Worm (Caenorhabditis elegans) whole organism, late embryonic: ENCODE results near the gene wago-5.

Source experiments
- C08G9.2 ChIP-seq: sonication (generic microtip); optimal IDR thresholded peaks from 2 replicates; lab custom pipeline; 2016; ENCODE audit warnings: mild to moderate bottlenecking, missing genetic modification characterization, moderate library complexity, missing compliant biosample characterization
- C38D4.7 ChIP-seq: fragments of 200-800 bp; sonication (Bioruptor generic); optimal IDR thresholded peaks from 2 replicates; lab custom pipeline; 2018; ENCODE audit warnings: mild to moderate bottlenecking, missing genetic modification characterization, moderate library complexity, missing compliant biosample characterization
- F13H6.1 ChIP-seq: sonication (generic microtip); optimal IDR thresholded peaks from 2 replicates; lab custom pipeline; 2016; ENCODE audit warnings: missing genetic modification characterization, missing compliant biosample characterization
- K09A11.1 ChIP-seq: sonication (generic microtip); optimal IDR thresholded peaks from 2 replicates; lab custom pipeline; 2017; ENCODE audit warnings: antibody characterized with exemption, mild to moderate bottlenecking, missing genetic modification characterization, missing compliant biosample characterization; ENCODE audit not compliant: insufficient read depth
- ahr-1 ChIP-seq: sonication (generic microtip); optimal IDR thresholded peaks from 2 replicates; lab custom pipeline; 2016; ENCODE audit warnings: missing genetic modification characterization, missing compliant biosample characterization
- ama-1 ChIP-seq: fragments of 150-350 bp; optimal IDR thresholded peaks from 2 replicates; lab custom pipeline; 2014
- ceh-18 ChIP-seq: sonication (generic microtip); optimal IDR thresholded peaks from 2 replicates; lab custom pipeline; 2016; ENCODE audit warnings: missing genetic modification characterization, missing compliant biosample characterization
- ceh-24 ChIP-seq: sonication (generic microtip); optimal IDR thresholded peaks from 2 replicates; lab custom pipeline; 2016; ENCODE audit warnings: mild to moderate bottlenecking, missing genetic modification characterization, missing compliant biosample characterization
- ceh-30 ChIP-seq: fragments of 150-350 bp; optimal IDR thresholded peaks from 2 replicates; lab custom pipeline; 2014; ENCODE audit warnings: missing biosample characterization, missing genetic modification characterization
- ceh-31 ChIP-seq: sonication (generic microtip); optimal IDR thresholded peaks from 2 replicates; lab custom pipeline; 2016; ENCODE audit warnings: missing genetic modification characterization, missing compliant biosample characterization
- ceh-34 ChIP-seq: sonication (generic microtip); optimal IDR thresholded peaks from 2 replicates; lab custom pipeline; 2016; ENCODE audit warnings: mild to moderate bottlenecking, missing genetic modification characterization, missing compliant biosample characterization
- ceh-45 ChIP-seq: fragments of 200-800 bp; sonication (Bioruptor generic); IDR thresholded peaks from 2 replicates; pipeline ENCODE4 v1.3.6; 2022; ENCODE audit warnings: missing genetic modification reagents, missing genetic modification characterization, missing compliant biosample characterization
- ceh-48 ChIP-seq: sonication (generic microtip); optimal IDR thresholded peaks from 2 replicates; lab custom pipeline; 2016; ENCODE audit warnings: missing genetic modification characterization, inconsistent platforms, missing compliant biosample characterization
- ceh-6 ChIP-seq: fragments of 200-800 bp; sonication (Bioruptor generic); optimal IDR thresholded peaks from 2 replicates; lab custom pipeline; 2018; ENCODE audit warnings: mild to moderate bottlenecking, missing genetic modification characterization, missing compliant biosample characterization
- che-1 ChIP-seq: sonication (generic microtip); optimal IDR thresholded peaks from 2 replicates; lab custom pipeline; 2016; ENCODE audit warnings: mild to moderate bottlenecking, missing genetic modification characterization, missing compliant biosample characterization
- dmd-4 ChIP-seq: sonication (generic microtip); optimal IDR thresholded peaks from 2 replicates; lab custom pipeline; 2016; ENCODE audit warnings: borderline replicate concordance, missing genetic modification characterization, missing compliant biosample characterization
- dve-1 ChIP-seq: sonication (generic microtip); optimal IDR thresholded peaks from 2 replicates; lab custom pipeline; 2017; ENCODE audit warnings: antibody characterized with exemption, mild to moderate bottlenecking, missing genetic modification characterization, missing compliant biosample characterization
- elt-4 ChIP-seq: sonication (generic microtip); optimal IDR thresholded peaks from 2 replicates; lab custom pipeline; 2016; ENCODE audit warnings: missing genetic modification characterization, missing compliant biosample characterization
- eyg-1 ChIP-seq: sonication (generic microtip); optimal IDR thresholded peaks from 2 replicates; lab custom pipeline; 2016; ENCODE audit warnings: missing genotype, missing genetic modification characterization, missing compliant biosample characterization
- fkh-10 ChIP-seq: fragments of 150-350 bp; optimal IDR thresholded peaks from 2 replicates; lab custom pipeline; 2014; ENCODE audit warnings: missing biosample characterization, missing genetic modification reagents, missing genetic modification characterization
- gmeb-2 ChIP-seq: sonication (generic microtip); optimal IDR thresholded peaks from 2 replicates; lab custom pipeline; 2016; ENCODE audit warnings: missing genetic modification characterization, inconsistent platforms, missing compliant biosample characterization
- hlh-13 ChIP-seq: fragments of 200-800 bp; sonication (Bioruptor generic); optimal IDR thresholded peaks from 2 replicates; lab custom pipeline; 2018; ENCODE audit warnings: mild to moderate bottlenecking, missing genetic modification characterization, missing compliant biosample characterization
- hlh-15 ChIP-seq: sonication (generic microtip); optimal IDR thresholded peaks from 2 replicates; lab custom pipeline; 2016; ENCODE audit warnings: missing genetic modification characterization, missing compliant biosample characterization
- hlh-30 ChIP-seq: sonication (generic microtip); optimal IDR thresholded peaks from 2 replicates; lab custom pipeline; 2017; ENCODE audit warnings: antibody characterized with exemption, missing genetic modification characterization, missing compliant biosample characterization; ENCODE audit not compliant: insufficient read depth
- hlh-8 ChIP-seq: sonication (generic microtip); optimal IDR thresholded peaks from 2 replicates; lab custom pipeline; 2016; ENCODE audit warnings: missing genotype, missing genetic modification characterization, missing compliant biosample characterization
- lim-6 ChIP-seq: sonication (generic microtip); optimal IDR thresholded peaks from 2 replicates; lab custom pipeline; 2016; ENCODE audit warnings: missing genetic modification characterization, missing compliant biosample characterization
- lin-11 ChIP-seq: fragments of 200-800 bp; sonication (Bioruptor generic); optimal IDR thresholded peaks from 2 replicates; lab custom pipeline; 2018; ENCODE audit warnings: mild to moderate bottlenecking, missing genetic modification characterization, missing compliant biosample characterization
- nfya-1 ChIP-seq: sonication (generic microtip); optimal IDR thresholded peaks from 2 replicates; lab custom pipeline; 2017; ENCODE audit warnings: missing genetic modification characterization, mild to moderate bottlenecking, missing compliant biosample characterization, antibody characterized with exemption, moderate library complexity
- nhr-11 ChIP-seq: fragments of 150-350 bp; optimal IDR thresholded peaks from 2 replicates; lab custom pipeline; 2014; ENCODE audit warnings: missing biosample characterization, missing genetic modification characterization
- nhr-232 ChIP-seq: sonication (generic microtip); optimal IDR thresholded peaks from 2 replicates; lab custom pipeline; 2016; ENCODE audit warnings: missing genetic modification characterization, missing compliant biosample characterization
- pat-9 ChIP-seq: fragments of 200-800 bp; sonication (Bioruptor generic); optimal IDR thresholded peaks from 2 replicates; lab custom pipeline; 2018; ENCODE audit warnings: mild to moderate bottlenecking, missing genetic modification characterization, moderate library complexity, missing compliant biosample characterization
- pax-1 ChIP-seq: fragments of 150-350 bp; optimal IDR thresholded peaks from 2 replicates; lab custom pipeline; 2014; ENCODE audit warnings: missing biosample characterization, missing genetic modification characterization
- pha-2 ChIP-seq: sonication (generic microtip); optimal IDR thresholded peaks from 2 replicates; lab custom pipeline; 2017; ENCODE audit warnings: mild to moderate bottlenecking, missing genetic modification characterization, missing compliant biosample characterization
- pha-4 ChIP-seq: fragments of 150-350 bp; optimal IDR thresholded peaks from 2 replicates; lab custom pipeline; 2018; ENCODE audit warnings: missing biosample characterization, missing genetic modification reagents, missing genetic modification characterization
- pqm-1 ChIP-seq: sonication (generic microtip); optimal IDR thresholded peaks from 2 replicates; lab custom pipeline; 2016; ENCODE audit warnings: missing genetic modification characterization, missing compliant biosample characterization
- pros-1 ChIP-seq: fragments of 150-350 bp; optimal IDR thresholded peaks from 2 replicates; lab custom pipeline; 2014; ENCODE audit warnings: missing biosample characterization, missing genetic modification reagents, missing genetic modification characterization
- ref-2 ChIP-seq: sonication (generic microtip); optimal IDR thresholded peaks from 2 replicates; lab custom pipeline; 2016; ENCODE audit warnings: missing genetic modification characterization, missing compliant biosample characterization
- sdc-2 ChIP-seq: sonication (generic microtip); optimal IDR thresholded peaks from 2 replicates; lab custom pipeline; 2016; ENCODE audit warnings: missing genotype, missing genetic modification characterization, missing compliant biosample characterization
- sox-2 ChIP-seq: fragments of 200-800 bp; sonication (Bioruptor generic); IDR thresholded peaks from 2 replicates; pipeline ENCODE4 v1.3.6; 2022; ENCODE audit warnings: missing genetic modification reagents, missing genetic modification characterization, missing compliant biosample characterization
- sox-4 ChIP-seq: sonication (generic microtip); optimal IDR thresholded peaks from 2 replicates; lab custom pipeline; 2017; ENCODE audit warnings: mild to moderate bottlenecking, missing genetic modification characterization, inconsistent platforms, missing compliant biosample characterization
- tbx-2 ChIP-seq: sonication (generic microtip); optimal IDR thresholded peaks from 2 replicates; lab custom pipeline; 2016; ENCODE audit warnings: missing genetic modification characterization, missing compliant biosample characterization
- unc-3 ChIP-seq, 2 experiments: fragments of 200-800 bp in 1 of 2; sonication (Bioruptor generic) in 1 of 2; sonication (generic microtip) in 1 of 2; conservative IDR thresholded peaks in 1 of 2; optimal IDR thresholded peaks in 1 of 2; 2 replicates each; pipeline versions ENCODE4 v1.3.6 to Lab custom; 2016 to 2022; ENCODE audit warnings: missing compliant biosample characterization in 2 of 2, missing genetic modification characterization in 2 of 2, missing genetic modification reagents in 1 of 2
- unc-42 ChIP-seq: sonication (generic microtip); optimal IDR thresholded peaks from 2 replicates; lab custom pipeline; 2016; ENCODE audit warnings: missing genotype, missing genetic modification characterization, missing compliant biosample characterization
- unc-55 ChIP-seq: sonication (generic microtip); optimal IDR thresholded peaks from 2 replicates; lab custom pipeline; 2017; ENCODE audit warnings: missing biosample characterization, missing genetic modification reagents, missing genetic modification characterization
- unc-86 ChIP-seq: sonication (generic microtip); optimal IDR thresholded peaks from 2 replicates; lab custom pipeline; 2016; ENCODE audit warnings: missing genetic modification characterization, missing compliant biosample characterization
- zip-5 ChIP-seq: sonication (generic microtip); optimal IDR thresholded peaks from 2 replicates; lab custom pipeline; 2016; ENCODE audit warnings: missing genetic modification characterization, missing compliant biosample characterization

Gene wago-5

DNA sequence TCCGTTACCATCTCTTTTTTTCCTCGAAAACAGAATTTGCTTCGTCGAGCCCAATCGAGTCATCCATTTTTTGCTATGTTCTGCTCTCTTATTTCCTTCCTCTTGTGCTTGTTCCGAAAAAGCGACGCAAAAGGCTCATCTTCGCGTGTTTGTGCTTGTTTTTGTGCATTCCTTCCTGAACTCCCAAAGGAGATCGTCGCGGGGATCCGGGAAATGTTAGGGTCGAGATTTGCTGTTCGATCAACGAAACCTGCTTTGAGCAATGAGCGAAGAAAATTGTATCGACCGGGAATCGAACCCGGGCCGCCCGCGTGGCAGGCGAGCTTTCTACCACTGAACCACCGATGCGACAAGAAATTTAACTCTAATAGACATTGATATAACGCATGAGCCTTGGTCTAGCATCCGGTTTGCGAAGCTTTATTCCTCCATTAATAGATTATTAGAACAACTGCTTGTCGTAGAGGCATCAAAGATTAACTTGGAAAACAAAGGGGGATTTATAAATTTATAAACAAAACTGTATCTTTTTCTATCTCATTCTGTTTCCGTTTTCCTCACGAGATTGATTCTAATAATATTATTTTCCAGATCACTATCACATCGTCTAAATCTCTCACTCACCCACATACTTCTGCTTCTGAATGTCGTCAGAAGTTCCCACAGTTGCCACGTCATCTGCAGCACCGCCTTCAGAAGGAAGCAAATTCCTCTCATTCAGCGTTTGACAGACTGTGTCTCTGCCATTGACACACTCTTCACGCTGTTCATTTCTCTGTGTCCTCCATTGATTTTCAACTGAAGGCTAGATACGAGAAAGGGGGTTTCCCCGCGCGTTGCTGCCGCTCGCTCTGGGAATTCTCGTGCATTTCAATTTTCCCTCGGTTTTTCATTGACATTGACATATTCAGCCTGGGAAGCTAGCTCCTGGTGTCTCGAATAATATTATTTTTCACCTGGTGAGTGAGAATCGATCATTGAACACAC lies 33.1 kb downstream of the wago-5 start, which contains the start of gene K05F1.6 (continued):
- peak; percentile 39 for TF ChIP-seq hlh-13 (GFP tag; lab: Kevin White, UChicago)
- no peak for TF ChIP-seq pros-1 (tag; lab: Kevin White, UChicago)
- TF ChIP-seq zip-5 (tag; lab: Kevin White, UChicago): no peak
- TF ChIP-seq pha-2 (tag; lab: Kevin White, UChicago): peak; percentile 48
- peak; percentile 54 for TF ChIP-seq C08G9.2 (tag; lab: Kevin White, UChicago)
- no peak for TF ChIP-seq pax-1 (tag; lab: Kevin White, UChicago)
- TF ChIP-seq sox-4 (tag; lab: Kevin White, UChicago): peak; percentile 67
- TF ChIP-seq F13H6.1 (tag; lab: Kevin White, UChicago): peak; percentile 5
- TF ChIP-seq lin-11 (tag; lab: Kevin White, UChicago): peak; percentile 29
- peak; percentile 44 for TF ChIP-seq ceh-31 (tag; lab: Kevin White, UChicago)
- peak; percentile 40 for TF ChIP-seq nfya-1 (tag; lab: Kevin White, UChicago)
- TF ChIP-seq nhr-232 (tag; lab: Kevin White, UChicago): peak; percentile 49
- no peak for TF ChIP-seq nhr-11 (tag; lab: Kevin White, UChicago)
- TF ChIP-seq ceh-6: peak; percentile 44
- no peak for TF ChIP-seq fkh-10 (GFP tag; lab: Kevin White, UChicago)
- peak; percentile 45 for TF ChIP-seq ceh-18 (tag; lab: Kevin White, UChicago)
- no peak for TF ChIP-seq hlh-8 (tag; lab: Kevin White, UChicago)
- peak; percentile 63 for TF ChIP-seq che-1 (tag; lab: Kevin White, UChicago)
- TF ChIP-seq elt-4 (tag; lab: Kevin White, UChicago): no peak

- TF ChIP-seq ceh-24 (tag; lab: Kevin White, UChicago) (no peak), ceh-34 (tag; lab: Kevin White, UChicago) (no peak), pat-9 (tag; lab: Kevin White, UChicago) (no peak), unc-3 (GFP tag; conservative IDR thresholded peaks at IDR 0.05; lab: Robert Waterston, UW) (no peak), unc-3 (tag; optimal IDR thresholded peaks at IDR 0.05; lab: Kevin White, UChicago) (no peak), hlh-30 (tag; lab: Kevin White, UChicago) (no peak), che-1 (tag; lab: Kevin White, UChicago) (no peak), gmeb-2 (tag; lab: Kevin White, UChicago) (no peak), ama-1 (lab: Kevin White, UChicago) (no peak), elt-4 (tag; lab: Kevin White, UChicago) (no peak), lin-11 (tag; lab: Kevin White, UChicago) (no peak), pros-1 (tag; lab: Kevin White, UChicago) (no peak), hlh-15 (no peak), F13H6.1 (tag; lab: Kevin White, UChicago) (no peak), sox-2 (no peak), C08G9.2 (tag; lab: Kevin White, UChicago) (no peak), ceh-31 (tag; lab: Kevin White, UChicago) (peak; percentile 26), ceh-48 (tag; lab: Kevin White, UChicago) (peak; percentile 21), pha-4 (tag; lab: Kevin White, UChicago) (no peak), ceh-6 (no peak), ceh-45 (GFP tag; lab: Robert Waterston, UW) (no peak), ceh-30 (tag; lab: Kevin White, UChicago) (no peak), zip-5 (tag; lab: Kevin White, UChicago) (no peak), ref-2 (tag; lab: Kevin White, UChicago) (no peak), unc-86 (tag; lab: Kevin White, UChicago) (no peak), sdc-2 (tag; lab: Kevin White, UChicago) (no peak), pha-2 (tag; lab: Kevin White, UChicago) (no peak), eyg-1 (tag; lab: Kevin White, UChicago) (no peak), nfya-1 (tag; lab: Kevin White, UChicago) (peak; percentile 33), tbx-2 (tag; lab: Kevin White, UChicago) (peak; percentile 11), dmd-4 (no peak), unc-42 (tag; lab: Kevin White, UChicago) (peak; percentile 67), dve-1 (tag; lab: Kevin White, UChicago) (no peak), K09A11.1 (tag; lab: Kevin White, UChicago) (no peak), C38D4.7 (GFP tag; lab: Kevin White, UChicago) (no peak), unc-55 (GFP tag; lab: Kevin White, UChicago) (peak; percentile 42), pqm-1 (tag; lab: Kevin White, UChicago) (no peak), ahr-1 (no peak), lim-6 (tag; lab: Kevin White, UChicago) (no peak)
These were observed 35.4 kb downstream of the wago-5 start for ce11 chrII:5779866-5780265.
